Worm (Caenorhabditis elegans) whole organism, L4 larva: ENCODE measurements around the gene F20G2.6.
A peak's percentile ranks its signal among the peaks of the same experiment; 100 is the strongest.

Experiments used
- F37D6.2 ChIP-seq: sonication (generic microtip); optimal IDR thresholded peaks from 2 replicates; lab custom pipeline; 2016; ENCODE audit warnings: mild to moderate bottlenecking, missing genetic modification characterization, missing compliant biosample characterization
- T26A8.4 ChIP-seq: fragments of 200-800 bp; sonication (Bioruptor generic); IDR thresholded peaks from 2 replicates; pipeline ENCODE4 v1.3.6; 2022; ENCODE audit warnings: missing genetic modification characterization, missing compliant biosample characterization
- Y105C5A.15 ChIP-seq: fragments of 200-800 bp; sonication (Bioruptor generic); IDR thresholded peaks from 2 replicates; pipeline ENCODE4 v1.3.6; 2022; ENCODE audit warnings: missing genetic modification characterization, missing compliant biosample characterization
- Y48G9A.11 ChIP-seq: fragments of 200-800 bp; sonication (Bioruptor generic); IDR thresholded peaks from 2 replicates; pipeline ENCODE4 v1.3.6; 2022; ENCODE audit warnings: missing genetic modification reagents, missing genetic modification characterization, missing compliant biosample characterization
- aha-1 ChIP-seq: fragments of 150-350 bp; peaks from one replicate; lab custom pipeline; 2014; ENCODE audit warnings: missing biosample characterization, missing genetic modification characterization
- ama-1 ChIP-seq: fragments of 150-350 bp; optimal IDR thresholded peaks from 2 replicates; lab custom pipeline; 2014; ENCODE audit warnings: inconsistent platforms, mixed read lengths
- arid-1 ChIP-seq: fragments of 200-800 bp; sonication (Bioruptor generic); conservative IDR thresholded peaks from 2 replicates; pipeline ENCODE4 v1.3.6; 2022; ENCODE audit warnings: missing genetic modification reagents, missing genetic modification characterization, missing compliant biosample characterization
- ceh-20 ChIP-seq: fragments of 200-800 bp; sonication (Bioruptor generic); IDR thresholded peaks from 2 replicates; pipeline ENCODE4 v1.3.6; 2022; ENCODE audit warnings: missing genetic modification reagents, missing genetic modification characterization, missing compliant biosample characterization
- cey-2 ChIP-seq: sonication (generic microtip); optimal IDR thresholded peaks from 3 replicates; lab custom pipeline; 2017; ENCODE audit warnings: missing genetic modification characterization, mild to moderate bottlenecking, missing compliant biosample characterization, antibody characterized with exemption, borderline replicate concordance; ENCODE audit not compliant: insufficient read depth
- daf-16 ChIP-seq, 3 experiments: sonication (generic microtip); optimal IDR thresholded peaks; 2 replicates each; lab custom pipeline; 2016 to 2017; ENCODE audit warnings: missing genetic modification characterization in 3 of 3, missing genetic modification reagents in 3 of 3, mild to moderate bottlenecking in 2 of 3, missing compliant biosample characterization in 2 of 3, missing biosample characterization in 1 of 3, moderate library complexity in 1 of 3
- dmd-6 ChIP-seq: fragments of 200-800 bp; sonication (Bioruptor generic); IDR thresholded peaks from 2 replicates; pipeline ENCODE4 v1.3.6; 2022; ENCODE audit warnings: missing genetic modification reagents, missing genetic modification characterization, missing compliant biosample characterization
- dmd-8 ChIP-seq: fragments of 200-800 bp; sonication (Bioruptor generic); IDR thresholded peaks from 2 replicates; pipeline ENCODE4 v1.3.6; 2022; ENCODE audit warnings: missing genetic modification characterization, missing compliant biosample characterization
- dmd-9 ChIP-seq: fragments of 200-800 bp; sonication (Bioruptor generic); IDR thresholded peaks from 2 replicates; pipeline ENCODE4 v1.3.6; 2022; ENCODE audit warnings: missing genetic modification reagents, missing genetic modification characterization, missing compliant biosample characterization
- duxl-1 ChIP-seq: sonication (generic microtip); optimal IDR thresholded peaks from 2 replicates; lab custom pipeline; 2016; ENCODE audit warnings: mild to moderate bottlenecking, missing genetic modification characterization, moderate library complexity, missing compliant biosample characterization; ENCODE audit not compliant: poor library complexity
- dve-1 ChIP-seq: sonication (generic microtip); optimal IDR thresholded peaks from 2 replicates; lab custom pipeline; 2017; ENCODE audit warnings: antibody characterized with exemption, mild to moderate bottlenecking, missing genetic modification characterization, missing compliant biosample characterization; ENCODE audit not compliant: insufficient read depth
- egl-27 ChIP-seq: sonication (generic microtip); optimal IDR thresholded peaks from 3 replicates; lab custom pipeline; 2017; ENCODE audit warnings: missing biosample characterization, missing genetic modification reagents, missing genetic modification characterization
- egl-43 ChIP-seq: fragments of 200-800 bp; sonication (Bioruptor generic); IDR thresholded peaks from 2 replicates; pipeline ENCODE4 v1.3.6; 2022; ENCODE audit warnings: missing genetic modification reagents, missing genetic modification characterization, missing compliant biosample characterization
- hlh-11 ChIP-seq: fragments of 200-800 bp; sonication (Bioruptor generic); optimal IDR thresholded peaks from 2 replicates; lab custom pipeline; 2018; ENCODE audit warnings: mild to moderate bottlenecking, missing genetic modification characterization, missing compliant biosample characterization
- hmg-1.1 ChIP-seq: fragments of 200-800 bp; sonication (Bioruptor generic); IDR thresholded peaks from 2 replicates; pipeline ENCODE4 v1.3.6; 2022; ENCODE audit warnings: missing genetic modification reagents, missing genetic modification characterization, missing compliant biosample characterization
- jun-1 ChIP-seq: fragments of 150-350 bp; optimal IDR thresholded peaks from 2 replicates; lab custom pipeline; 2014; ENCODE audit warnings: missing biosample characterization, missing genetic modification reagents, missing genetic modification characterization
- lim-7 ChIP-seq: fragments of 200-800 bp; sonication (Bioruptor generic); IDR thresholded peaks from 2 replicates; pipeline ENCODE4 v1.3.6; 2022; ENCODE audit warnings: missing genetic modification characterization, missing compliant biosample characterization
- lin-1 ChIP-seq: fragments of 200-800 bp; sonication (Bioruptor generic); IDR thresholded peaks from 2 replicates; pipeline ENCODE4 v1.3.6; 2022; ENCODE audit warnings: missing genetic modification reagents, missing genetic modification characterization, missing compliant biosample characterization
- lin-13 ChIP-seq: fragments of 150-350 bp; optimal IDR thresholded peaks from 2 replicates; lab custom pipeline; 2014; ENCODE audit warnings: missing biosample characterization, missing genetic modification reagents, missing genetic modification characterization
- lin-15B ChIP-seq: fragments of 150-350 bp; sonication (generic microtip); optimal IDR thresholded peaks from 3 replicates; lab custom pipeline; 2014; ENCODE audit warnings: missing biosample characterization, missing genetic modification characterization
- lin-38 ChIP-seq: fragments of 200-800 bp; sonication (Bioruptor generic); IDR thresholded peaks from 2 replicates; pipeline ENCODE4 v1.3.6; 2022; ENCODE audit warnings: missing genetic modification reagents, missing genetic modification characterization, missing compliant biosample characterization
- lsy-2 ChIP-seq, 2 experiments: fragments of 150-350 bp in 1 of 2; sonication (generic microtip) in 1 of 2; optimal IDR thresholded peaks; 2 replicates each; lab custom pipeline; 2014 to 2017; ENCODE audit warnings: missing biosample characterization in 2 of 2, missing genetic modification characterization in 2 of 2
- madf-5 ChIP-seq, 2 experiments: fragments of 200-800 bp; sonication (Bioruptor generic); IDR thresholded peaks; 2 replicates each; pipeline ENCODE4 v1.3.6; 2022; ENCODE audit warnings: missing compliant biosample characterization in 2 of 2, missing genetic modification characterization in 2 of 2
- mep-1 ChIP-seq: fragments of 150-350 bp; sonication (generic microtip); optimal IDR thresholded peaks from 3 replicates; lab custom pipeline; 2014; ENCODE audit warnings: missing biosample characterization, missing genetic modification characterization
- mes-2 ChIP-seq: sonication (generic microtip); optimal IDR thresholded peaks from 2 replicates; lab custom pipeline; 2016; ENCODE audit warnings: missing genotype, mild to moderate bottlenecking, missing genetic modification characterization, missing compliant biosample characterization; ENCODE audit not compliant: poor library complexity, severe bottlenecking
- mxl-2 ChIP-seq: fragments of 200-800 bp; sonication (Bioruptor generic); conservative IDR thresholded peaks from 2 replicates; pipeline ENCODE4 v1.3.6; 2022; ENCODE audit warnings: missing genetic modification reagents, missing genetic modification characterization, missing compliant biosample characterization
- mxl-3 ChIP-seq: fragments of 200-800 bp; sonication (Bioruptor generic); optimal IDR thresholded peaks from 2 replicates; lab custom pipeline; 2018; ENCODE audit warnings: mild to moderate bottlenecking, missing genetic modification characterization, missing compliant biosample characterization
- nhr-102 ChIP-seq: sonication (generic microtip); optimal IDR thresholded peaks from 2 replicates; lab custom pipeline; 2016; ENCODE audit warnings: mild to moderate bottlenecking, missing genetic modification characterization, moderate library complexity, missing compliant biosample characterization
- nhr-11 ChIP-seq: fragments of 150-350 bp; optimal IDR thresholded peaks from 2 replicates; lab custom pipeline; 2014; ENCODE audit warnings: missing biosample characterization, missing genetic modification characterization
- nhr-111 ChIP-seq: fragments of 200-800 bp; sonication (Bioruptor generic); optimal IDR thresholded peaks from 2 replicates; lab custom pipeline; 2018; ENCODE audit warnings: mild to moderate bottlenecking, missing genetic modification characterization, missing compliant biosample characterization
- nhr-28 ChIP-seq: fragments of 150-350 bp; optimal IDR thresholded peaks from 2 replicates; lab custom pipeline; 2014; ENCODE audit warnings: missing biosample characterization, missing genetic modification characterization
- nhr-42 ChIP-seq: fragments of 200-800 bp; sonication (Bioruptor generic); IDR thresholded peaks from 2 replicates; pipeline ENCODE4 v1.3.6; 2022; ENCODE audit warnings: missing genetic modification characterization, missing compliant biosample characterization
- nhr-48 ChIP-seq: sonication (generic microtip); optimal IDR thresholded peaks from 2 replicates; lab custom pipeline; 2016; ENCODE audit warnings: mild to moderate bottlenecking, missing genetic modification characterization, missing compliant biosample characterization
- nhr-6 ChIP-seq: fragments of 150-350 bp; optimal IDR thresholded peaks from 2 replicates; lab custom pipeline; 2014; ENCODE audit warnings: missing biosample characterization, missing genetic modification characterization
- nhr-77 ChIP-seq: fragments of 150-350 bp; optimal IDR thresholded peaks from 2 replicates; lab custom pipeline; 2014; ENCODE audit warnings: missing biosample characterization, missing genetic modification characterization
- php-3 ChIP-seq: fragments of 200-800 bp; sonication (Bioruptor generic); IDR thresholded peaks from 2 replicates; pipeline ENCODE4 v1.3.6; 2022; ENCODE audit warnings: missing genetic modification reagents, missing genetic modification characterization, missing compliant biosample characterization
- pqm-1 ChIP-seq: sonication (generic microtip); optimal IDR thresholded peaks from 2 replicates; lab custom pipeline; 2017; ENCODE audit warnings: missing biosample characterization, missing genetic modification characterization
- sdz-12 ChIP-seq: fragments of 200-800 bp; sonication (Bioruptor generic); optimal IDR thresholded peaks from 2 replicates; lab custom pipeline; 2018; ENCODE audit warnings: mild to moderate bottlenecking, missing genetic modification characterization, missing compliant biosample characterization
- snpc-1.2 ChIP-seq: fragments of 200-800 bp; sonication (Bioruptor generic); IDR thresholded peaks from 2 replicates; pipeline ENCODE4 v1.3.6; 2022; ENCODE audit warnings: missing genetic modification reagents, missing genetic modification characterization, missing compliant biosample characterization
- snpc-4 ChIP-seq: fragments of 150-350 bp; optimal IDR thresholded peaks from 2 replicates; lab custom pipeline; 2014; ENCODE audit warnings: missing biosample characterization, missing genetic modification characterization
- unc-39 ChIP-seq: sonication (generic microtip); optimal IDR thresholded peaks from 2 replicates; lab custom pipeline; 2017; ENCODE audit warnings: missing biosample characterization, missing genetic modification characterization
- vab-7 ChIP-seq: fragments of 200-800 bp; sonication (Bioruptor generic); IDR thresholded peaks from 2 replicates; pipeline ENCODE4 v1.3.6; 2022; ENCODE audit warnings: missing genetic modification reagents, missing genetic modification characterization, missing compliant biosample characterization
- zag-1 ChIP-seq: fragments of 150-350 bp; optimal IDR thresholded peaks from 2 replicates; lab custom pipeline; 2014; ENCODE audit warnings: missing biosample characterization, missing genetic modification characterization
- zfp-2 ChIP-seq: sonication (generic microtip); optimal IDR thresholded peaks from 2 replicates; lab custom pipeline; 2016; ENCODE audit warnings: mild to moderate bottlenecking, missing genetic modification characterization, missing compliant biosample characterization
- zip-2 ChIP-seq: fragments of 150-350 bp; optimal IDR thresholded peaks from 2 replicates; lab custom pipeline; 2014; ENCODE audit warnings: missing biosample characterization, missing genetic modification characterization
- ztf-11 ChIP-seq: fragments of 150-350 bp; optimal IDR thresholded peaks from 2 replicates; lab custom pipeline; 2014; ENCODE audit warnings: missing biosample characterization, missing genetic modification characterization

Gene F20G2.6

DNA sequence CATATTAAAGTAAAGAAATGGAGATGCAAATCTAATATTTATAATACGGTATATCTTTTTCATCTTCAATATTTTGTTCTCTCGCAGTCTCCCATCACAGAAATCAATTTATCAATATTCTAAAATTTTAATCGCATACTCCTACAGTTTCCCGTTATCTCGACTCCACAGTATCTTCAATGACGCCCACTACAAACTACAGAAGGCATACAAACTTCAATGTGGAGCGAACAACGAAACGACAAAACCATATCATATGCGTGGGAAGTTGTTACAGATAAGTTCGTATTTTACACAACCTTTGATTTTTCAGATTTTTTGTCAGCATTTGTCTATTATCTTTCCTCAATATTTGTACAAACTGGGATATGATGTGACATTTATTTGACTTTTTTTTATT, 23.0 kb upstream of the F20G2.6 start (continued):
- TF ChIP-seq zfp-2 (tag; lab: Kevin White, UChicago) (no peak), nhr-42 (GFP tag; lab: Robert Waterston, UW) (no peak), ama-1 (lab: Kevin White, UChicago) (no peak), pqm-1 (tag; lab: Kevin White, UChicago) (peak; percentile 72), nhr-111 (no peak), hlh-11 (peak; percentile 30), mes-2 (tag; lab: Kevin White, UChicago) (no peak), dmd-8 (GFP tag; lab: Robert Waterston, UW) (no peak), Y105C5A.15 (GFP tag; lab: Robert Waterston, UW) (no peak), duxl-1 (no peak), F37D6.2 (tag; lab: Kevin White, UChicago) (no peak), egl-43 (GFP tag; lab: Robert Waterston, UW) (no peak), nhr-102 (tag; lab: Kevin White, UChicago) (peak; percentile 0), nhr-28 (peak; percentile 94)

DNA sequence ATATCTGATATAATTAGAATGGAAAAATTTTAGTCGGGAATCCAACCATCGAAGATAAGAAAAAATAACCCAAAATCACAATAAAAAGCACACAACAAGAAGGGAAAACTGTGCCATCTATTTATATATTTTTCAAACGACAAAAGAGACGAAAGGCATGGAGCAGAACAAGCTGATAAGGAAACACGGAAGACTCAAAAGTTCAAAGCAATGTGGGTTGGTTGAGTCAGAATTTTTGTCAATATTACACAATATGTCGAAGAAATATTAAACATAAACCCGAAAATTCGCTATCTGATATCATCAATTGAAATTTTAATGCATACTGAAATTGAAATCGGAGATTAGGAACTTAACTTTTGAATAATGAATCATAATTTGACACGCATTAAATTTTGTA, 18.0 kb upstream of the F20G2.6 start, which contains the start of gene F35E12.9:
Gene F35E12.9 (minus strand): TSS at position 227 of the 400 bp plus-strand sequence.
- peak; percentile 35 for TF ChIP-seq nhr-77 (tag; lab: Kevin White, UChicago)
- peak; percentile 85 for TF ChIP-seq aha-1 (tag; lab: Kevin White, UChicago)
- TF ChIP-seq ceh-20, result no peak
- TF ChIP-seq zip-2, result peak; percentile 16
- no peak for TF ChIP-seq snpc-1.2 (GFP tag; lab: Robert Waterston, UW)
- no peak for TF ChIP-seq hmg-1.1
- no peak for TF ChIP-seq mxl-2 (GFP tag; lab: Robert Waterston, UW)
- TF ChIP-seq lin-13, result no peak
- TF ChIP-seq dmd-6, result peak; percentile 81
- no peak for TF ChIP-seq lin-38 (GFP tag; lab: Robert Waterston, UW)
- TF ChIP-seq vab-7 (GFP tag; lab: Robert Waterston, UW), result no peak
- peak; percentile 45 for TF ChIP-seq nhr-6 (tag; lab: Kevin White, UChicago)
- TF ChIP-seq Y48G9A.11 (GFP tag; lab: Robert Waterston, UW), result no peak
- TF ChIP-seq lin-15B, result no peak
- no peak for TF ChIP-seq cey-2 (tag; lab: Kevin White, UChicago)
- TF ChIP-seq lin-1 (GFP tag; lab: Robert Waterston, UW), result no peak
- peak; percentile 33 for TF ChIP-seq nhr-48
- peak; percentile 83 for TF ChIP-seq nhr-28
- no peak for TF ChIP-seq zag-1 (tag; lab: Kevin White, UChicago)
- TF ChIP-seq F37D6.2 (tag; lab: Kevin White, UChicago), result no peak
- no peak for TF ChIP-seq madf-5 (GFP tag; IDR thresholded peaks at IDR 0.05; lab: Robert Waterston, UW)
- TF ChIP-seq mep-1 (tag; lab: Kevin White, UChicago), result peak; percentile 23
- TF ChIP-seq daf-16 (GFP tag; optimal IDR thresholded peaks at IDR 0.05; lab: Kevin White, UChicago), result no peak
- peak; percentile 85 for TF ChIP-seq daf-16 (tag; optimal IDR thresholded peaks at IDR 0.05; lab: Kevin White, UChicago)
- no peak for TF ChIP-seq Y105C5A.15 (GFP tag; lab: Robert Waterston, UW)
- TF ChIP-seq lsy-2 (tag; optimal IDR thresholded peaks at IDR 0.05; lab: Kevin White, UChicago), result no peak
- TF ChIP-seq sdz-12 (GFP tag; lab: Kevin White, UChicago), result no peak
- TF ChIP-seq nhr-111, result no peak
- peak; percentile 24 for TF ChIP-seq nhr-102 (tag; lab: Kevin White, UChicago)
- no peak for TF ChIP-seq nhr-11 (tag; lab: Kevin White, UChicago)
- peak; percentile 98 for TF ChIP-seq pqm-1 (tag; lab: Kevin White, UChicago)
- TF ChIP-seq dve-1, result peak; percentile 87
- TF ChIP-seq php-3 (GFP tag; lab: Robert Waterston, UW), result peak; percentile 78
- TF ChIP-seq unc-39 (tag; lab: Kevin White, UChicago), result no peak
- TF ChIP-seq arid-1 (GFP tag; lab: Robert Waterston, UW), result no peak
- no peak for TF ChIP-seq lim-7 (GFP tag; lab: Robert Waterston, UW)
- no peak for TF ChIP-seq jun-1 (tag; lab: Kevin White, UChicago)
- TF ChIP-seq mxl-3 (GFP tag; lab: Kevin White, UChicago), result no peak
- no peak for TF ChIP-seq egl-27 (tag; lab: Kevin White, UChicago)
- TF ChIP-seq T26A8.4 (GFP tag; lab: Robert Waterston, UW), result no peak
- TF ChIP-seq ztf-11 (tag; lab: Kevin White, UChicago), result no peak
- TF ChIP-seq snpc-4 (tag; lab: Kevin White, UChicago), result no peak
- no peak for TF ChIP-seq dmd-9
- TF ChIP-seq hlh-11, result peak; percentile 59
